Worm (Caenorhabditis elegans) whole organism, late embryonic: ENCODE measurements around the gene col-145.

Experiments
- dmd-4 ChIP-seq: sonication (generic microtip); optimal IDR thresholded peaks from 2 replicates; lab custom pipeline; 2016; ENCODE audit warnings: borderline replicate concordance, missing genetic modification characterization, missing compliant biosample characterization
- elt-2 ChIP-seq: sonication (generic microtip); optimal IDR thresholded peaks from 2 replicates; lab custom pipeline; 2016; ENCODE audit warnings: missing genetic modification reagents, missing genetic modification characterization, missing compliant biosample characterization
- pqm-1 ChIP-seq: sonication (generic microtip); optimal IDR thresholded peaks from 2 replicates; lab custom pipeline; 2016; ENCODE audit warnings: missing genetic modification characterization, missing compliant biosample characterization
- tbx-2 ChIP-seq: sonication (generic microtip); optimal IDR thresholded peaks from 2 replicates; lab custom pipeline; 2016; ENCODE audit warnings: missing genetic modification characterization, missing compliant biosample characterization

- TF ChIP-seq tbx-2 (tag; lab: Kevin White, UChicago) (no peak), dmd-4 (tag; lab: Kevin White, UChicago) (no peak), pqm-1 (no peak), elt-2 (tag; lab: Kevin White, UChicago) (no peak)
These were observed 11.0 kb upstream of the col-145 start, which contains the start of gene pqn-16 for ce11 chrV:9173789-9174188.
